Worm (Caenorhabditis elegans): Measurements from ENCODE around the gene C06B8.3.

C06B8.3 gene

DNA sequence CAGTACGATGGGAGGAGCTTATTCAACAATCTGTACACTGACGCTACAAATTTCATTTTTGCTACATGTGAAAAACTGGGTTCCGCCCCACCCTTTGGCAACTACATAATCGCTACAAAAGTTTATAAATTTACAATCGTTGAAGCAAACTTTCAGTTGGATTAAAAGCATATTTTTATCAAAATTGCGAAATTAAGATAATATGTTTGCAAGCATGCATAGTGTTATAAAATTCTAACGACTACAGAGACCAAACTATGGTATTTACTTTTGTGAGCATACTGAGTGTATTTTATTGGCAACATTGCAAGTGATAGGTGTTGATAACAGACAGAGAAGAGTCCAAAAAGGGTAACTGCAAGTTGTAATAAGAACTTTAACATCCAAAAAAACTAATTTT is 5.8 kb downstream of the C06B8.3 start, which contains the start of gene C06B8.2:
Gene C06B8.2 (minus strand): TSS at position 153 of the 400 bp plus-strand sequence.
- no peak for TF ChIP-seq nhr-42 (GFP tag; IDR thresholded peaks at IDR 0.05)
- no peak for TF ChIP-seq nhr-10 (tag; optimal IDR thresholded peaks at IDR 0.05)
- peak; percentile 88 for TF ChIP-seq nhr-28 (tag; optimal IDR thresholded peaks at IDR 0.05)
- TF ChIP-seq mes-2 (tag; optimal IDR thresholded peaks at IDR 0.05; ENCODE audit: poor library complexity, severe bottlenecking) = no peak
- TF ChIP-seq hmg-1.1 (GFP tag; IDR thresholded peaks at IDR 0.05) = no peak
- TF ChIP-seq pqm-1 (tag; optimal IDR thresholded peaks at IDR 0.05) = peak; percentile 45
- no peak for TF ChIP-seq T26A8.4 (GFP tag; IDR thresholded peaks at IDR 0.05)

DNA sequence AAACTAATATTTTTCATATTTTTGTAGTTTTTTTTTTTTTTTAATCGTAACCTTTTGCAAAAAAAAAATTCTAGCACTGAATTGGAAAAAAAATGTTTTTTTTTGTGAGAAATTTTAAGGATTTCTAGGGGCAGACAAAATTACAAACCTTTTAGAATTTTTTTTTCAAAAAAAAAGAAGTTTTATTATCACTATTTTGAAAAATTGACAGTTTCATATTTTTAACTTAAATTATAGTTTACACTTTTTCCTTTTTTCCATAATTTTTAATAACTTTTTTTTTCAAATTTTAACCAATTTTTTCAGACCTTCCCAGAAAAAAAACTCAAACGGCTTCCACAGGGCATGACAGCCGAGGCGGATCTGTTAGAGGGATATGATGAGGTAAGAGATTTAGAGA is 13.4 kb downstream of the C06B8.3 start, which contains the start of gene dpf-1:
Gene dpf-1 (plus strand): TSS at position 301 of the 400 bp plus-strand sequence.
- TF ChIP-seq unc-130 (GFP tag; optimal IDR thresholded peaks at IDR 0.05) (no peak), nhr-237 (tag; optimal IDR thresholded peaks at IDR 0.05) (no peak), daf-12 (tag; optimal IDR thresholded peaks at IDR 0.05) (no peak), duxl-1 (tag; optimal IDR thresholded peaks at IDR 0.05; ENCODE audit: poor library complexity) (no peak), mxl-3 (GFP tag; optimal IDR thresholded peaks at IDR 0.05) (no peak), php-3 (GFP tag; IDR thresholded peaks at IDR 0.05) (no peak), zip-2 (tag; optimal IDR thresholded peaks at IDR 0.05) (no peak), mes-2 (tag; optimal IDR thresholded peaks at IDR 0.05; ENCODE audit: poor library complexity, severe bottlenecking) (no peak), ZK546.5 (tag; optimal IDR thresholded peaks at IDR 0.05) (no peak), tag-97 (GFP tag; IDR thresholded peaks at IDR 0.05) (no peak), nhr-11 (tag; optimal IDR thresholded peaks at IDR 0.05) (no peak), hmg-1.1 (GFP tag; IDR thresholded peaks at IDR 0.05) (no peak), dve-1 (tag; optimal IDR thresholded peaks at IDR 0.05; ENCODE audit: insufficient read depth) (no peak), ceh-28 (tag; optimal IDR thresholded peaks at IDR 0.05) (no peak), F44E2.7 (GFP tag; IDR thresholded peaks at IDR 0.05) (no peak), lin-29 (GFP tag; IDR thresholded peaks at IDR 0.05) (no peak)

DNA sequence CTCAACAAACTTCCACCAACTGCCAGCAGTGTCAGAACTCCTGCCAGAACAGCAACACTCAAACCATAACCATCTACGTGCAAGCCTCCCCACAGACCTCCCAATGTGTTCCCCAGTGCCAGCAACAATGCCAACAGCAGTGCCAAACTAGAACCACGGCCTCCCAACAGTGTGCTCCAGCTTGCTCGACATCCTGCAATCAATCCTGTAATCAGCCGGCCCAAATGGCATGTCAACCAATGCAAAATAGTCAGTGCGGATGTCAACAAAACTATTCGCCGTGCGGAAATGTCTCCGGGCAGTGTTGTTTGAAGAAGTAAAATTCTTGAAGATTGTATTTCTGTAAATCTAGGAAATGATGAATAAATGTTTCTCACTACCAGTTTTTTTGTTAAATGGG is 17.7 kb downstream of the C06B8.3 start:
- TF ChIP-seq dmd-8 (GFP tag; IDR thresholded peaks at IDR 0.05) (no peak), nhr-41 (GFP tag; IDR thresholded peaks at IDR 0.05) (no peak), daf-19 (GFP tag; conservative IDR thresholded peaks at IDR 0.05) (no peak), zip-2 (tag; optimal IDR thresholded peaks at IDR 0.05) (no peak), R02D3.7 (tag; optimal IDR thresholded peaks at IDR 0.05) (no peak), madf-5 (GFP tag; IDR thresholded peaks at IDR 0.05) (no peak), daf-16 (GFP tag; optimal IDR thresholded peaks at IDR 0.05) (no peak), daf-16 (tag; optimal IDR thresholded peaks at IDR 0.05) (no peak), F44E2.7 (GFP tag; IDR thresholded peaks at IDR 0.05) (no peak), mes-2 (tag; optimal IDR thresholded peaks at IDR 0.05; ENCODE audit: poor library complexity, severe bottlenecking) (no peak), Y105C5A.15 (GFP tag; IDR thresholded peaks at IDR 0.05) (no peak), fkh-10 (GFP tag; optimal IDR thresholded peaks at IDR 0.05) (no peak), ztf-7 (tag; optimal IDR thresholded peaks at IDR 0.05) (no peak), unc-62 (GFP tag; optimal IDR thresholded peaks at IDR 0.05 in 1 of 2) (peak in 1 of 2 experiments; percentile 84), unc-62 (tag; optimal IDR thresholded peaks at IDR 0.05) (no peak), aha-1 (tag) (peak; percentile 59), ZK546.5 (tag; optimal IDR thresholded peaks at IDR 0.05) (no peak)

DNA sequence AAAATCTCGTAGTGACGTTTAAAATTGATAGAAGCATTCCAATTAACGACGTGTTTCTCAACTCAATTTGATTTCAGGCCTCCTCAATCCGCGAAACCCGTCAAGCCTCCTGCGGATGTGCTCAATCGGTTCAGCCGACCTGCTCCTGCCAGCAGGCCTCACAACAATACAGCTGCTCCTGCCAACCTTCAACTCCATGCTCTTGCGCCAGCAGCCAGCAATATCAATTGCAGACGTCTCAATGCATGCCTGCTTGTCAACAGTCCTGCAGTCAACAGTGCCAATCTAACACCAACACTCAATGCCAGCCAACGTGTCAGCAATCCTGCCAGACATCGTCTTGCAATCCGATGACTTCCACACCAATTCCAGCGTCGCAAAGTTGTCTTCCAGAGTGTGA is 18.4 kb downstream of the C06B8.3 start:
- TF ChIP-seq zfp-2 (tag; optimal IDR thresholded peaks at IDR 0.05) (no peak), set-16 (GFP tag; IDR thresholded peaks at IDR 0.05) (peak; percentile 50; the same call in 1 of the 2 replicates), Y105C5A.15 (GFP tag; IDR thresholded peaks at IDR 0.05) (no peak), Y5F2A.4 (GFP tag; optimal IDR thresholded peaks at IDR 0.05) (no peak), arid-1 (GFP tag; conservative IDR thresholded peaks at IDR 0.05) (no peak)
